Worm (Caenorhabditis elegans) whole organism, mixed stage, embryonic: ENCODE results near the gene cest-32.

Experiments
- M03D4.4 ChIP-seq: sonication (generic microtip); optimal IDR thresholded peaks from 2 replicates; lab custom pipeline; 2017; ENCODE audit warnings: mild to moderate bottlenecking, missing genetic modification characterization, missing compliant biosample characterization
- bed-3 ChIP-seq: fragments of 200-800 bp; sonication (Bioruptor generic); optimal IDR thresholded peaks from 3 replicates; lab custom pipeline; 2018; ENCODE audit warnings: mild to moderate bottlenecking, missing genetic modification characterization, moderate library complexity, missing compliant biosample characterization
- blmp-1 ChIP-seq: fragments of 150-350 bp; optimal IDR thresholded peaks from 2 replicates; lab custom pipeline; 2014; ENCODE audit warnings: missing biosample characterization, missing genetic modification characterization
- ceh-39 ChIP-seq: fragments of 150-350 bp; optimal IDR thresholded peaks from 2 replicates; lab custom pipeline; 2014; ENCODE audit warnings: missing biosample characterization, missing genetic modification characterization
- ceh-43 ChIP-seq: fragments of 200-800 bp; sonication (Bioruptor generic); optimal IDR thresholded peaks from 2 replicates; lab custom pipeline; 2018; ENCODE audit warnings: mild to moderate bottlenecking, missing genetic modification characterization, moderate library complexity, missing compliant biosample characterization
- ceh-83 ChIP-seq: fragments of 200-800 bp; sonication (Bioruptor generic); optimal IDR thresholded peaks from 2 replicates; lab custom pipeline; 2018; ENCODE audit warnings: mild to moderate bottlenecking, missing genetic modification characterization, missing compliant biosample characterization
- ces-1 ChIP-seq: fragments of 150-350 bp; optimal IDR thresholded peaks from 2 replicates; lab custom pipeline; 2014; ENCODE audit warnings: missing biosample characterization, missing genetic modification reagents, missing genetic modification characterization
- cnd-1 ChIP-seq: fragments of 200-800 bp; sonication (Bioruptor generic); optimal IDR thresholded peaks from 2 replicates; lab custom pipeline; 2018; ENCODE audit warnings: mild to moderate bottlenecking, missing genetic modification characterization, missing compliant biosample characterization
- drap-1 ChIP-seq: fragments of 200-800 bp; sonication (Bioruptor generic); optimal IDR thresholded peaks from 3 replicates; lab custom pipeline; 2018; ENCODE audit warnings: mild to moderate bottlenecking, missing genetic modification characterization, missing compliant biosample characterization
- elt-1 ChIP-seq: sonication (generic microtip); optimal IDR thresholded peaks from 2 replicates; lab custom pipeline; 2017; ENCODE audit warnings: missing genetic modification characterization, mild to moderate bottlenecking, missing compliant biosample characterization, antibody characterized with exemption, moderate library complexity, borderline replicate concordance; ENCODE audit not compliant: insufficient read depth
- elt-3 ChIP-seq: fragments of 150-350 bp; optimal IDR thresholded peaks from 2 replicates; lab custom pipeline; 2014; ENCODE audit warnings: missing biosample characterization, missing genetic modification characterization
- flh-1 ChIP-seq: fragments of 200-800 bp; sonication (Bioruptor generic); optimal IDR thresholded peaks from 2 replicates; lab custom pipeline; 2018; ENCODE audit warnings: mild to moderate bottlenecking, missing genetic modification characterization, moderate library complexity, missing compliant biosample characterization
- ham-2 ChIP-seq: fragments of 200-800 bp; sonication (Bioruptor generic); optimal IDR thresholded peaks from 2 replicates; lab custom pipeline; 2018; ENCODE audit warnings: mild to moderate bottlenecking, missing genetic modification characterization, missing compliant biosample characterization
- hlh-1 ChIP-seq: fragments of 150-350 bp; optimal IDR thresholded peaks from 2 replicates; lab custom pipeline; 2014; ENCODE audit warnings: missing biosample characterization, missing genetic modification reagents, missing genetic modification characterization
- lin-13 ChIP-seq: fragments of 150-350 bp; optimal IDR thresholded peaks from 2 replicates; lab custom pipeline; 2014; ENCODE audit warnings: missing biosample characterization, missing genetic modification characterization
- lin-32 ChIP-seq: fragments of 200-800 bp; sonication (Bioruptor generic); optimal IDR thresholded peaks from 2 replicates; lab custom pipeline; 2018; ENCODE audit warnings: mild to moderate bottlenecking, missing genetic modification characterization, missing compliant biosample characterization
- lsy-2 ChIP-seq: fragments of 150-350 bp; optimal IDR thresholded peaks from 2 replicates; lab custom pipeline; 2014; ENCODE audit warnings: missing biosample characterization, missing genetic modification characterization
- mab-5 ChIP-seq: fragments of 150-350 bp; optimal IDR thresholded peaks from 2 replicates; lab custom pipeline; 2014; ENCODE audit warnings: missing biosample characterization, missing genetic modification characterization
- mep-1 ChIP-seq: fragments of 150-350 bp; optimal IDR thresholded peaks from 2 replicates; lab custom pipeline; 2017; ENCODE audit warnings: missing biosample characterization, missing genetic modification reagents, missing genetic modification characterization, inconsistent platforms
- mls-2 ChIP-seq: sonication (generic microtip); optimal IDR thresholded peaks from 2 replicates; lab custom pipeline; 2016; ENCODE audit warnings: mild to moderate bottlenecking, missing genetic modification characterization, moderate library complexity, missing compliant biosample characterization
- nhr-12 ChIP-seq: fragments of 150-350 bp; optimal IDR thresholded peaks from 2 replicates; lab custom pipeline; 2014; ENCODE audit warnings: missing biosample characterization, missing genetic modification characterization
- nhr-2 ChIP-seq: fragments of 150-350 bp; optimal IDR thresholded peaks from 2 replicates; lab custom pipeline; 2014; ENCODE audit warnings: missing biosample characterization, missing genetic modification characterization
- nhr-237 ChIP-seq: fragments of 150-350 bp; optimal IDR thresholded peaks from 2 replicates; lab custom pipeline; 2014; ENCODE audit warnings: missing biosample characterization, missing genetic modification characterization
- nhr-28 ChIP-seq: fragments of 150-350 bp; optimal IDR thresholded peaks from 2 replicates; lab custom pipeline; 2014; ENCODE audit warnings: missing biosample characterization, missing genetic modification characterization
- pha-4 ChIP-seq: fragments of 150-350 bp; optimal IDR thresholded peaks from 2 replicates; lab custom pipeline; 2018; ENCODE audit warnings: missing biosample characterization, missing genetic modification reagents, missing genetic modification characterization
- sem-2 ChIP-seq: fragments of 200-800 bp; sonication (Bioruptor generic); optimal IDR thresholded peaks from 2 replicates; lab custom pipeline; 2018; ENCODE audit warnings: mild to moderate bottlenecking, missing genetic modification characterization, missing compliant biosample characterization
- sptf-1 ChIP-seq: sonication (generic microtip); optimal IDR thresholded peaks from 2 replicates; lab custom pipeline; 2017; ENCODE audit warnings: mild to moderate bottlenecking, missing genetic modification characterization, moderate library complexity, missing compliant biosample characterization
- tbx-8 ChIP-seq: fragments of 200-800 bp; sonication (Bioruptor generic); optimal IDR thresholded peaks from 2 replicates; lab custom pipeline; 2018; ENCODE audit warnings: mild to moderate bottlenecking, missing genetic modification characterization, moderate library complexity, missing compliant biosample characterization
- unc-62 ChIP-seq: fragments of 150-350 bp; optimal IDR thresholded peaks from 2 replicates; lab custom pipeline; 2014; ENCODE audit warnings: missing biosample characterization, missing genetic modification reagents, missing genetic modification characterization
- ztf-11 ChIP-seq: fragments of 150-350 bp; optimal IDR thresholded peaks from 2 replicates; lab custom pipeline; 2014; ENCODE audit warnings: missing biosample characterization, missing genetic modification characterization

cest-32 gene

ce11 chrV:5262999-5263398 is 29.3 kb upstream of the cest-32 start, which contains the start of gene cest-30:
Gene cest-30 (minus strand): TSS chrV:5263099.
- no peak for TF ChIP-seq lin-13
- TF ChIP-seq nhr-237 (tag; lab: Kevin White, UChicago): no peak
- no peak for TF ChIP-seq nhr-28 (tag; lab: Kevin White, UChicago)
- no peak for TF ChIP-seq mep-1 (tag; lab: Kevin White, UChicago)
- TF ChIP-seq ceh-39 (tag; lab: Kevin White, UChicago): no peak
- TF ChIP-seq nhr-2 (tag; lab: Kevin White, UChicago): no peak
- no peak for TF ChIP-seq lsy-2 (tag; lab: Kevin White, UChicago)
- TF ChIP-seq nhr-12 (tag; lab: Kevin White, UChicago): no peak
- no peak for TF ChIP-seq M03D4.4 (tag; lab: Kevin White, UChicago)
- no peak for TF ChIP-seq unc-62
- TF ChIP-seq ceh-83 (GFP tag; lab: Kevin White, UChicago): no peak
- TF ChIP-seq pha-4 (tag; lab: Kevin White, UChicago): no peak

- no peak for TF ChIP-seq ceh-39 (tag; lab: Kevin White, UChicago)
- TF ChIP-seq lin-32 (GFP tag; lab: Kevin White, UChicago): no peak
- no peak for TF ChIP-seq cnd-1 (tag; lab: Kevin White, UChicago)
- no peak for TF ChIP-seq blmp-1
- TF ChIP-seq unc-62: no peak
- no peak for TF ChIP-seq sem-2
- TF ChIP-seq bed-3 (GFP tag; lab: Kevin White, UChicago): no peak
- TF ChIP-seq ztf-11 (tag; lab: Kevin White, UChicago): no peak
- TF ChIP-seq ham-2: no peak
- no peak for TF ChIP-seq lsy-2 (tag; lab: Kevin White, UChicago)
- TF ChIP-seq ceh-43 (GFP tag; lab: Kevin White, UChicago): no peak
- TF ChIP-seq nhr-12 (tag; lab: Kevin White, UChicago): no peak
- no peak for TF ChIP-seq mab-5 (tag; lab: Kevin White, UChicago)
- TF ChIP-seq lin-13: no peak
- no peak for TF ChIP-seq flh-1 (GFP tag; lab: Kevin White, UChicago)
- TF ChIP-seq, all 35 proteins: peak for 0
Observed at ce11 chrV:5259448-5259847, 25.8 kb upstream of the cest-32 start, which contains the start of gene srt-70. Gene srt-70 (minus strand): TSS chrV:5259548.

DNA sequence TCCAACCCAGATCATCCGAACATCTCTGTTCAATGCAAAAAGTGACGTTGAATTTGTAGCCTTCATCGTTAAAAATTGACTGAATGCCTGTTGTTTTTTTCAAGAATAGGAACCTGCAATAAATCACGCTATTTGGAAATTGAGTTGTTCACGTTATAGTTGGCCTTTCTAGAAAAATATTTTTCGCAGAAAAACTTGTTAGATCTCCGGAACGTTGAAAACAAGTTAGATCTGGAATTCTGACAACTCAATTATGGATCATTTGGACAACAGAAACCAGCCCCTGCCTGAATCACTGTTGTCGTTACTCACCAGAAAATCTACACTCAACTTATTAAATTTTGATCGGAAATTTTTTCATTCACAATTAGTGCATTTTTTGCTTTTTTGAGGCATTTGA is 23.7 kb upstream of the cest-32 start, which contains the start of gene srt-67:
Gene srt-67, minus strand, starts transcription at position 101 of the 400 bp plus-strand sequence.
- TF ChIP-seq elt-1 (tag; lab: Kevin White, UChicago): no peak
- TF ChIP-seq ces-1 (GFP tag; lab: Kevin White, UChicago): no peak
- no peak for TF ChIP-seq lin-13
- no peak for TF ChIP-seq drap-1 (GFP tag; lab: Kevin White, UChicago)
- no peak for TF ChIP-seq ham-2
- TF ChIP-seq lin-32 (GFP tag; lab: Kevin White, UChicago): no peak
- TF ChIP-seq pha-4 (tag; lab: Kevin White, UChicago): no peak
- TF ChIP-seq mab-5 (tag; lab: Kevin White, UChicago): no peak
- TF ChIP-seq, all 35 proteins: peak for 0

- TF ChIP-seq nhr-2 (tag; lab: Kevin White, UChicago): no peak
- TF ChIP-seq tbx-8 (GFP tag; lab: Kevin White, UChicago): no peak
- no peak for TF ChIP-seq cnd-1 (tag; lab: Kevin White, UChicago)
- TF ChIP-seq hlh-1 (tag; lab: Kevin White, UChicago): no peak
- no peak for TF ChIP-seq elt-1 (tag; lab: Kevin White, UChicago)
- TF ChIP-seq blmp-1: no peak
- no peak for TF ChIP-seq elt-3
- no peak for TF ChIP-seq lsy-2 (tag; lab: Kevin White, UChicago)
- no peak for TF ChIP-seq mls-2
- TF ChIP-seq pha-4 (tag; lab: Kevin White, UChicago): no peak
- TF ChIP-seq nhr-28 (tag; lab: Kevin White, UChicago): no peak
- no peak for TF ChIP-seq drap-1 (GFP tag; lab: Kevin White, UChicago)
- TF ChIP-seq ces-1 (GFP tag; lab: Kevin White, UChicago): no peak
- no peak for TF ChIP-seq ceh-83 (GFP tag; lab: Kevin White, UChicago)
- no peak for TF ChIP-seq ceh-43 (GFP tag; lab: Kevin White, UChicago)
- no peak for TF ChIP-seq lin-13
- no peak for TF ChIP-seq unc-62
Observed at ce11 chrV:5252016-5252415, 18.3 kb upstream of the cest-32 start, which contains the start of gene srt-68. Gene srt-68 (minus strand): TSS chrV:5252116.

DNA sequence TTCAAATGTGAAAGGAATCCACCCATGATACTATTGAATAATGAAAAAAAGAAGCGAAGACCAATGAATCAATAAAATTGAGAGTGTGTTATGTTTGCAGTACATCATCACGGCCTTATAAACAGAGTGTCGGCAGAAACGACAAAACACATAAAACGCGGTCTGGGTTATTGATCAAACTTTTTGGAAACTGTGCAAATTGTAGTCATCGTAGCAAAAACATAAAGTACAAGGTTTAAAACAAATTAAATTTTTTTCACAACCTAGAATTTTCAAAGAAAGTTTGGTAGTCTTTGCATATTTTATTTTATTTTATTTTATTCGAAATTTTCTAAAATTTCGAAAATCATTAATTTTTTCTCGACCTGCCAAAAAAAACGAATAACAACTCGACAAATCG is 9.3 kb upstream of the cest-32 start, which contains the start of gene cest-35.1:
Gene cest-35.1, minus strand, starts transcription at position 101 of the 400 bp plus-strand sequence.
- no peak for TF ChIP-seq tbx-8 (GFP tag; lab: Kevin White, UChicago)
- no peak for TF ChIP-seq ceh-43 (GFP tag; lab: Kevin White, UChicago)
- no peak for TF ChIP-seq blmp-1
- TF ChIP-seq ces-1 (GFP tag; lab: Kevin White, UChicago): no peak
- no peak for TF ChIP-seq sptf-1 (tag; lab: Kevin White, UChicago)
- TF ChIP-seq elt-1 (tag; lab: Kevin White, UChicago): no peak
- TF ChIP-seq nhr-2 (tag; lab: Kevin White, UChicago): no peak
- TF ChIP-seq nhr-237 (tag; lab: Kevin White, UChicago): no peak
- no peak for TF ChIP-seq ceh-83 (GFP tag; lab: Kevin White, UChicago)
- TF ChIP-seq elt-3: no peak
- TF ChIP-seq drap-1 (GFP tag; lab: Kevin White, UChicago): no peak
- TF ChIP-seq cnd-1 (tag; lab: Kevin White, UChicago): no peak
- TF ChIP-seq ztf-11 (tag; lab: Kevin White, UChicago): no peak
- no peak for TF ChIP-seq sem-2
- no peak for TF ChIP-seq lin-13
